Worm (Caenorhabditis elegans) whole organism, late embryonic: ENCODE data around the gene F19B10.6.

ENCODE experiments used
- C38D4.7 ChIP-seq: fragments of 200-800 bp; sonication (Bioruptor generic); optimal IDR thresholded peaks from 2 replicates; lab custom pipeline; 2018; ENCODE audit warnings: mild to moderate bottlenecking, missing genetic modification characterization, moderate library complexity, missing compliant biosample characterization
- F13H6.1 ChIP-seq: sonication (generic microtip); optimal IDR thresholded peaks from 2 replicates; lab custom pipeline; 2016; ENCODE audit warnings: missing genetic modification characterization, missing compliant biosample characterization
- K02D7.2 ChIP-seq: sonication (generic microtip); optimal IDR thresholded peaks from 2 replicates; lab custom pipeline; 2017; ENCODE audit warnings: mild to moderate bottlenecking, missing genetic modification characterization, missing compliant biosample characterization
- T23F11.4 ChIP-seq: fragments of 200-800 bp; sonication (Bioruptor generic); optimal IDR thresholded peaks from 2 replicates; lab custom pipeline; 2018; ENCODE audit warnings: mild to moderate bottlenecking, missing genetic modification characterization, missing compliant biosample characterization
- Y22D7AL.16 ChIP-seq: sonication (generic microtip); optimal IDR thresholded peaks from 2 replicates; lab custom pipeline; 2016; ENCODE audit warnings: missing genetic modification characterization, missing compliant biosample characterization
- ama-1 ChIP-seq: fragments of 150-350 bp; optimal IDR thresholded peaks from 2 replicates; lab custom pipeline; 2014
- ceh-19 ChIP-seq: fragments of 200-800 bp; sonication (Bioruptor generic); optimal IDR thresholded peaks from 2 replicates; lab custom pipeline; 2018; ENCODE audit warnings: mild to moderate bottlenecking, missing genetic modification characterization, missing compliant biosample characterization
- ceh-22 ChIP-seq: sonication (generic microtip); optimal IDR thresholded peaks from 2 replicates; lab custom pipeline; 2017; ENCODE audit warnings: missing biosample characterization, missing genetic modification characterization
- ceh-24 ChIP-seq: sonication (generic microtip); optimal IDR thresholded peaks from 2 replicates; lab custom pipeline; 2016; ENCODE audit warnings: mild to moderate bottlenecking, missing genetic modification characterization, missing compliant biosample characterization
- ceh-30 ChIP-seq: fragments of 150-350 bp; optimal IDR thresholded peaks from 2 replicates; lab custom pipeline; 2014; ENCODE audit warnings: missing biosample characterization, missing genetic modification characterization
- ceh-31 ChIP-seq: sonication (generic microtip); optimal IDR thresholded peaks from 2 replicates; lab custom pipeline; 2016; ENCODE audit warnings: missing genetic modification characterization, missing compliant biosample characterization
- ceh-34 ChIP-seq: sonication (generic microtip); optimal IDR thresholded peaks from 2 replicates; lab custom pipeline; 2016; ENCODE audit warnings: mild to moderate bottlenecking, missing genetic modification characterization, missing compliant biosample characterization
- che-1 ChIP-seq: sonication (generic microtip); optimal IDR thresholded peaks from 2 replicates; lab custom pipeline; 2016; ENCODE audit warnings: mild to moderate bottlenecking, missing genetic modification characterization, missing compliant biosample characterization
- dmd-4 ChIP-seq: sonication (generic microtip); optimal IDR thresholded peaks from 2 replicates; lab custom pipeline; 2016; ENCODE audit warnings: borderline replicate concordance, missing genetic modification characterization, missing compliant biosample characterization
- elt-2 ChIP-seq: sonication (generic microtip); optimal IDR thresholded peaks from 2 replicates; lab custom pipeline; 2016; ENCODE audit warnings: missing genetic modification reagents, missing genetic modification characterization, missing compliant biosample characterization
- elt-4 ChIP-seq: sonication (generic microtip); optimal IDR thresholded peaks from 2 replicates; lab custom pipeline; 2016; ENCODE audit warnings: missing genetic modification characterization, missing compliant biosample characterization
- ets-4 ChIP-seq: sonication (generic microtip); optimal IDR thresholded peaks from 2 replicates; lab custom pipeline; 2016; ENCODE audit warnings: missing genetic modification characterization, missing compliant biosample characterization
- fax-1 ChIP-seq: sonication (generic microtip); optimal IDR thresholded peaks from 2 replicates; lab custom pipeline; 2016; ENCODE audit warnings: missing genotype, missing genetic modification characterization, missing compliant biosample characterization
- fkh-10 ChIP-seq: fragments of 150-350 bp; optimal IDR thresholded peaks from 2 replicates; lab custom pipeline; 2014; ENCODE audit warnings: missing biosample characterization, missing genetic modification reagents, missing genetic modification characterization
- gmeb-2 ChIP-seq: sonication (generic microtip); optimal IDR thresholded peaks from 2 replicates; lab custom pipeline; 2016; ENCODE audit warnings: missing genetic modification characterization, inconsistent platforms, missing compliant biosample characterization
- hlh-30 ChIP-seq: sonication (generic microtip); optimal IDR thresholded peaks from 2 replicates; lab custom pipeline; 2017; ENCODE audit warnings: antibody characterized with exemption, missing genetic modification characterization, missing compliant biosample characterization; ENCODE audit not compliant: insufficient read depth
- lim-6 ChIP-seq: sonication (generic microtip); optimal IDR thresholded peaks from 2 replicates; lab custom pipeline; 2016; ENCODE audit warnings: missing genetic modification characterization, missing compliant biosample characterization
- lin-11 ChIP-seq: fragments of 200-800 bp; sonication (Bioruptor generic); optimal IDR thresholded peaks from 2 replicates; lab custom pipeline; 2018; ENCODE audit warnings: mild to moderate bottlenecking, missing genetic modification characterization, missing compliant biosample characterization
- mec-3 ChIP-seq: sonication (generic microtip); optimal IDR thresholded peaks from 2 replicates; lab custom pipeline; 2016; ENCODE audit warnings: borderline replicate concordance, missing genetic modification characterization, missing compliant biosample characterization
- nfya-1 ChIP-seq: sonication (generic microtip); optimal IDR thresholded peaks from 2 replicates; lab custom pipeline; 2017; ENCODE audit warnings: missing genetic modification characterization, mild to moderate bottlenecking, missing compliant biosample characterization, antibody characterized with exemption, moderate library complexity
- nhr-11 ChIP-seq: fragments of 150-350 bp; optimal IDR thresholded peaks from 2 replicates; lab custom pipeline; 2014; ENCODE audit warnings: missing biosample characterization, missing genetic modification characterization
- npax-4 ChIP-seq: sonication (generic microtip); optimal IDR thresholded peaks from 2 replicates; lab custom pipeline; 2016; ENCODE audit warnings: missing genetic modification characterization, missing compliant biosample characterization
- pag-3 ChIP-seq: sonication (generic microtip); optimal IDR thresholded peaks from 2 replicates; lab custom pipeline; 2016; ENCODE audit warnings: missing compliant biosample characterization, missing genetic modification characterization, borderline replicate concordance
- pat-9 ChIP-seq: fragments of 200-800 bp; sonication (Bioruptor generic); optimal IDR thresholded peaks from 2 replicates; lab custom pipeline; 2018; ENCODE audit warnings: mild to moderate bottlenecking, missing genetic modification characterization, moderate library complexity, missing compliant biosample characterization
- pha-2 ChIP-seq: sonication (generic microtip); optimal IDR thresholded peaks from 2 replicates; lab custom pipeline; 2017; ENCODE audit warnings: mild to moderate bottlenecking, missing genetic modification characterization, missing compliant biosample characterization
- pros-1 ChIP-seq: fragments of 150-350 bp; optimal IDR thresholded peaks from 2 replicates; lab custom pipeline; 2014; ENCODE audit warnings: missing biosample characterization, missing genetic modification reagents, missing genetic modification characterization
- rnt-1 ChIP-seq: sonication (generic microtip); optimal IDR thresholded peaks from 2 replicates; lab custom pipeline; 2016; ENCODE audit warnings: missing genetic modification characterization, missing compliant biosample characterization
- sdc-2 ChIP-seq: sonication (generic microtip); optimal IDR thresholded peaks from 2 replicates; lab custom pipeline; 2016; ENCODE audit warnings: missing genotype, missing genetic modification characterization, missing compliant biosample characterization
- sox-4 ChIP-seq: sonication (generic microtip); optimal IDR thresholded peaks from 2 replicates; lab custom pipeline; 2017; ENCODE audit warnings: mild to moderate bottlenecking, missing genetic modification characterization, inconsistent platforms, missing compliant biosample characterization
- syd-9 ChIP-seq: sonication (generic microtip); optimal IDR thresholded peaks from 2 replicates; lab custom pipeline; 2016; ENCODE audit warnings: mild to moderate bottlenecking, missing genetic modification characterization, moderate library complexity, missing compliant biosample characterization
- ttx-3 ChIP-seq: sonication (generic microtip); optimal IDR thresholded peaks from 2 replicates; lab custom pipeline; 2016; ENCODE audit warnings: missing genetic modification reagents, missing genetic modification characterization, missing compliant biosample characterization
- unc-55 ChIP-seq: sonication (generic microtip); optimal IDR thresholded peaks from 2 replicates; lab custom pipeline; 2017; ENCODE audit warnings: missing biosample characterization, missing genetic modification reagents, missing genetic modification characterization
- zip-5 ChIP-seq: sonication (generic microtip); optimal IDR thresholded peaks from 2 replicates; lab custom pipeline; 2016; ENCODE audit warnings: missing genetic modification characterization, missing compliant biosample characterization
- ztf-16 ChIP-seq: sonication (generic microtip); optimal IDR thresholded peaks from 2 replicates; lab custom pipeline; 2017; ENCODE audit warnings: missing genetic modification characterization, missing compliant biosample characterization

The F19B10.6 gene

ce11 chrII:3661932-3662331 is 1.8 kb downstream of the F19B10.6 start, which contains the start of gene F19B10.13:
Gene F19B10.13 (plus strand): TSS chrII:3662274.
- TF ChIP-seq hlh-30 (no peak), elt-2 (tag; lab: Kevin White, UChicago) (peak; percentile 12)
- TF ChIP-seq, all 69 proteins: peak for 1

- TF ChIP-seq lim-6 (tag; lab: Kevin White, UChicago): no peak
- no peak for TF ChIP-seq ceh-34 (tag; lab: Kevin White, UChicago)
- TF ChIP-seq fax-1 (tag; lab: Kevin White, UChicago): no peak
- TF ChIP-seq che-1 (tag; lab: Kevin White, UChicago): no peak
- TF ChIP-seq ceh-22 (tag; lab: Kevin White, UChicago): no peak
- TF ChIP-seq zip-5: no peak
- TF ChIP-seq sox-4: no peak
- TF ChIP-seq pag-3 (tag; lab: Kevin White, UChicago): no peak
- TF ChIP-seq ama-1: no peak
- no peak for TF ChIP-seq fkh-10
- no peak for TF ChIP-seq gmeb-2 (tag; lab: Kevin White, UChicago)
Measured at ce11 chrII:3659776-3660175, 3.9 kb downstream of the F19B10.6 start, which contains the start of gene F19B10.4. Gene F19B10.4 (plus strand): TSS chrII:3660076.

- TF ChIP-seq che-1 (tag; lab: Kevin White, UChicago): no peak
- TF ChIP-seq rnt-1 (tag; lab: Kevin White, UChicago): no peak
- no peak for TF ChIP-seq sox-4
- TF ChIP-seq ceh-30 (tag; lab: Kevin White, UChicago): no peak
- TF ChIP-seq syd-9 (tag; lab: Kevin White, UChicago): no peak
Measured at ce11 chrII:3655378-3655777, 8.3 kb downstream of the F19B10.6 start, which contains the start of gene F19B10.5. Gene F19B10.5 (plus strand): TSS chrII:3655678.

- TF ChIP-seq ceh-31: no peak
- TF ChIP-seq nhr-11 (tag; lab: Kevin White, UChicago): no peak
- no peak for TF ChIP-seq ceh-24
- TF ChIP-seq unc-55 (GFP tag; lab: Kevin White, UChicago): no peak
- no peak for TF ChIP-seq pha-2 (tag; lab: Kevin White, UChicago)
Measured at ce11 chrII:3647111-3647510, 16.6 kb downstream of the F19B10.6 start, which contains the start of gene fbxb-33. Gene fbxb-33 (plus strand): TSS chrII:3647411.

- TF ChIP-seq pat-9 (tag; lab: Kevin White, UChicago) (no peak), ztf-16 (tag; lab: Kevin White, UChicago) (no peak), pros-1 (tag; lab: Kevin White, UChicago) (no peak), pag-3 (tag; lab: Kevin White, UChicago) (no peak), gmeb-2 (tag; lab: Kevin White, UChicago) (no peak), ceh-30 (tag; lab: Kevin White, UChicago) (no peak), C38D4.7 (GFP tag; lab: Kevin White, UChicago) (no peak), lim-6 (tag; lab: Kevin White, UChicago) (no peak), ttx-3 (tag; lab: Kevin White, UChicago) (no peak)
Measured at ce11 chrII:3641197-3641596, 22.5 kb downstream of the F19B10.6 start, which contains the start of gene M151.1. Gene M151.1 (plus strand): TSS chrII:3641497.

- TF ChIP-seq T23F11.4 (GFP tag; lab: Kevin White, UChicago): no peak
- no peak for TF ChIP-seq pros-1 (tag; lab: Kevin White, UChicago)
- no peak for TF ChIP-seq K02D7.2 (tag; lab: Kevin White, UChicago)
- TF ChIP-seq, all 69 proteins: peak for 0
Measured at ce11 chrII:3640197-3640596, 23.5 kb downstream of the F19B10.6 start, which contains the start of gene M151.10. Gene M151.10 (minus strand): TSS chrII:3640297.

ce11 chrII:3639238-3639637 is 24.5 kb downstream of the F19B10.6 start, which contains the start of gene fbxb-31:
Gene fbxb-31 (minus strand): TSS chrII:3639338.
- TF ChIP-seq dmd-4 (tag; lab: Kevin White, UChicago) (no peak), ceh-34 (tag; lab: Kevin White, UChicago) (no peak), K02D7.2 (tag; lab: Kevin White, UChicago) (no peak), elt-4 (tag; lab: Kevin White, UChicago) (no peak), nfya-1 (tag; lab: Kevin White, UChicago) (no peak), npax-4 (no peak), F13H6.1 (tag; lab: Kevin White, UChicago) (no peak), ceh-19 (GFP tag; lab: Kevin White, UChicago) (no peak), Y22D7AL.16 (no peak), ama-1 (no peak), mec-3 (tag; lab: Kevin White, UChicago) (no peak), ets-4 (tag; lab: Kevin White, UChicago) (no peak), ztf-16 (tag; lab: Kevin White, UChicago) (no peak), gmeb-2 (tag; lab: Kevin White, UChicago) (no peak), pros-1 (tag; lab: Kevin White, UChicago) (no peak), sdc-2 (tag; lab: Kevin White, UChicago) (no peak), lim-6 (tag; lab: Kevin White, UChicago) (no peak), lin-11 (no peak), C38D4.7 (GFP tag; lab: Kevin White, UChicago) (no peak)
